8 worm cellular contexts compared by ENCODE assay signal in the genomic region with DNA sequence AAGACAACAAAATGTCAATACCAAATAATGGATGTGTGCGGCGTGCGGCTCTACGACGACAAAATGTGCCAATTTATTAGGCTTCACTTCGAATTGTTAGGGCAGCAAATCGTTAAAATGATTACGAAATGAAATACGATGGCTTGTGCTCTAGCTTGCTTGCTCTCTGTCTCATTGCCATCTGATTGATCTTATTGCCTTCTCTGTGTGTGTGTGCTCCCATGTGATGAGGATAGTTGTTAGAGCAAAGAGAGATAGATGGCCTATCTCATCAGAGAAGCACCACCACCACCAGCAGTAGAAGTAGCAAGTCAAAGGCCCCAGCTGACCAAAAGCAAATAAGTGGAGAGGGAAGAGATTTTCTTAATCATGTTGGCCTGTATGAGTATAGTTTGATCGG.
TF ChIP-seq lines count a peak whose summit lies in the region.

No protein-coding gene starts in this region.

TF ChIP-seq in whole organism, L1 larva, 84 proteins besides CTCF, POLR2A, EP300 and RAD21 (continues in another document):
- TF ChIP-seq lin-14 (GFP tag; optimal IDR thresholded peaks at IDR 0.05; lab: Kevin White, UChicago) (peak; percentile 58), skn-1 (tag; optimal IDR thresholded peaks at IDR 0.05; lab: Kevin White, UChicago) (peak; percentile 38), ceh-82 (tag; optimal IDR thresholded peaks at IDR 0.05; lab: Kevin White, UChicago) (peak in 1 of 3 experiments; percentile 9), snu-23 (GFP tag; optimal IDR thresholded peaks at IDR 0.05; lab: Kevin White, UChicago) (peak; percentile 19), blmp-1 (tag; optimal IDR thresholded peaks at IDR 0.05; lab: Kevin White, UChicago) (no peak), dsc-1 (tag; optimal IDR thresholded peaks at IDR 0.05; lab: Kevin White, UChicago) (peak; percentile 68), nhr-71 (tag; optimal IDR thresholded peaks at IDR 0.05; lab: Kevin White, UChicago) (peak; percentile 45), aha-1 (tag; optimal IDR thresholded peaks at IDR 0.05; lab: Kevin White, UChicago) (no peak), rnt-1 (tag; optimal IDR thresholded peaks at IDR 0.05; lab: Kevin White, UChicago) (peak; percentile 34), C04F5.9 (tag; optimal IDR thresholded peaks at IDR 0.05; lab: Kevin White, UChicago) (no peak), ces-1 (GFP tag; optimal IDR thresholded peaks at IDR 0.05; lab: Kevin White, UChicago) (no peak)

TF ChIP-seq in whole organism, L2 larva, 48 proteins besides CTCF, POLR2A, EP300 and RAD21:
- TF ChIP-seq nhr-129 (tag; optimal IDR thresholded peaks at IDR 0.05; lab: Kevin White, UChicago) (peak; percentile 76), ztf-11 (tag; optimal IDR thresholded peaks at IDR 0.05; lab: Kevin White, UChicago) (no peak), fos-1 (tag; optimal IDR thresholded peaks at IDR 0.05; lab: Kevin White, UChicago) (no peak), sem-4 (tag; optimal IDR thresholded peaks at IDR 0.05; lab: Kevin White, UChicago) (peak; percentile 1), C34F6.9 (tag; optimal IDR thresholded peaks at IDR 0.05; lab: Kevin White, UChicago) (peak; percentile 37), sma-9 (GFP tag; optimal IDR thresholded peaks at IDR 0.05; lab: Kevin White, UChicago) (peak; percentile 64), sma-9 (tag; optimal IDR thresholded peaks at IDR 0.05; lab: Kevin White, UChicago) (no peak), unc-39 (tag; optimal IDR thresholded peaks at IDR 0.05; lab: Kevin White, UChicago) (no peak)

TF ChIP-seq in whole organism, L3 larva, 47 proteins besides CTCF, POLR2A, EP300 and RAD21 (continues in another document):
- no peak for TF ChIP-seq skn-1 (tag; optimal IDR thresholded peaks at IDR 0.05; lab: Kevin White, UChicago)
- TF ChIP-seq eor-1 (tag; optimal IDR thresholded peaks at IDR 0.05; lab: Kevin White, UChicago): no peak
- no peak for TF ChIP-seq fkh-10 (GFP tag; optimal IDR thresholded peaks at IDR 0.05; lab: Kevin White, UChicago)
- TF ChIP-seq nhr-25 (tag; optimal IDR thresholded peaks at IDR 0.05; lab: Kevin White, UChicago): no peak
- no peak for TF ChIP-seq hmg-11 (tag; optimal IDR thresholded peaks at IDR 0.05; lab: Kevin White, UChicago)
- TF ChIP-seq unc-39 (tag; optimal IDR thresholded peaks at IDR 0.05; lab: Kevin White, UChicago): no peak
- no peak for TF ChIP-seq unc-62 (GFP tag; optimal IDR thresholded peaks at IDR 0.05; lab: Kevin White, UChicago)
- no peak for TF ChIP-seq ama-1 (optimal IDR thresholded peaks at IDR 0.05; lab: Kevin White, UChicago)
- TF ChIP-seq lin-39 (tag; optimal IDR thresholded peaks at IDR 0.05; lab: Kevin White, UChicago): peak; percentile 45
- no peak for TF ChIP-seq nhr-67 (tag; optimal IDR thresholded peaks at IDR 0.05; lab: Kevin White, UChicago)
- TF ChIP-seq nhr-23 (tag; optimal IDR thresholded peaks at IDR 0.05; lab: Kevin White, UChicago): no peak
- TF ChIP-seq ztf-11 (tag; optimal IDR thresholded peaks at IDR 0.05; lab: Kevin White, UChicago): no peak

TF ChIP-seq in whole organism, L4 larva, 104 proteins besides CTCF, POLR2A, EP300 and RAD21 (continues in another document):
- TF ChIP-seq hmg-1.1 (GFP tag; IDR thresholded peaks at IDR 0.05; lab: Robert Waterston, UW): 0 out of 2 replicates have a peak, but pooled peaks have one; percentile 17
- TF ChIP-seq ztf-11 (tag; optimal IDR thresholded peaks at IDR 0.05; lab: Kevin White, UChicago): no peak
- no peak for TF ChIP-seq nhr-25 (tag; optimal IDR thresholded peaks at IDR 0.05; lab: Kevin White, UChicago; ENCODE audit: borderline replicate concordance, insufficient read depth)
- no peak for TF ChIP-seq zag-1 (tag; optimal IDR thresholded peaks at IDR 0.05; lab: Kevin White, UChicago)
- no peak for TF ChIP-seq egl-43 (GFP tag; IDR thresholded peaks at IDR 0.05; lab: Robert Waterston, UW)
- no peak for TF ChIP-seq lin-15B (tag; optimal IDR thresholded peaks at IDR 0.05; lab: Kevin White, UChicago)
- TF ChIP-seq madf-9 (GFP tag; conservative IDR thresholded peaks at IDR 0.05; lab: Robert Waterston, UW): no peak
- TF ChIP-seq nhr-102 (tag; optimal IDR thresholded peaks at IDR 0.05; lab: Kevin White, UChicago): no peak
- peak in 1 of 2 experiments; percentile 5 for TF ChIP-seq lsy-2 (tag; optimal IDR thresholded peaks at IDR 0.05; lab: Kevin White, UChicago)
- no peak for TF ChIP-seq daf-19 (GFP tag; conservative IDR thresholded peaks at IDR 0.05; lab: Robert Waterston, UW)
- TF ChIP-seq spr-1 (tag; optimal IDR thresholded peaks at IDR 0.05; lab: Kevin White, UChicago): no peak

TF ChIP-seq in whole organism, early embryonic, 17 proteins besides CTCF, POLR2A, EP300 and RAD21:
- TF ChIP-seq tbx-37 (GFP tag; conservative IDR thresholded peaks at IDR 0.05; lab: Robert Waterston, UW): no peak
- TF ChIP-seq B0310.2 (tag; optimal IDR thresholded peaks at IDR 0.05; lab: Kevin White, UChicago): no peak
- TF ChIP-seq hmg-4 (GFP tag; optimal IDR thresholded peaks at IDR 0.05; lab: Kevin White, UChicago): peak; percentile 35
TF ChIP-seq in whole organism, early embryonic: peak in this region for 1.

TF ChIP-seq in whole organism, late embryonic, 69 proteins besides CTCF, POLR2A, EP300 and RAD21:
- TF ChIP-seq hlh-30 (tag; optimal IDR thresholded peaks at IDR 0.05; lab: Kevin White, UChicago; ENCODE audit: insufficient read depth): no peak
- TF ChIP-seq ref-2 (tag; optimal IDR thresholded peaks at IDR 0.05; lab: Kevin White, UChicago): peak; percentile 2
- TF ChIP-seq K09A11.1 (tag; optimal IDR thresholded peaks at IDR 0.05; lab: Kevin White, UChicago; ENCODE audit: insufficient read depth): no peak
- no peak for TF ChIP-seq F13H6.1 (tag; optimal IDR thresholded peaks at IDR 0.05; lab: Kevin White, UChicago)
- TF ChIP-seq unc-55 (GFP tag; optimal IDR thresholded peaks at IDR 0.05; lab: Kevin White, UChicago): peak; percentile 18
- TF ChIP-seq ceh-45 (GFP tag; IDR thresholded peaks at IDR 0.05; lab: Robert Waterston, UW): no peak
- no peak for TF ChIP-seq tbx-2 (tag; optimal IDR thresholded peaks at IDR 0.05; lab: Kevin White, UChicago)
- no peak for TF ChIP-seq nhr-11 (tag; optimal IDR thresholded peaks at IDR 0.05; lab: Kevin White, UChicago)
- TF ChIP-seq unc-42 (tag; optimal IDR thresholded peaks at IDR 0.05; lab: Kevin White, UChicago): peak; percentile 31
- TF ChIP-seq pax-1 (tag; optimal IDR thresholded peaks at IDR 0.05; lab: Kevin White, UChicago): no peak
- no peak for TF ChIP-seq nhr-232 (tag; optimal IDR thresholded peaks at IDR 0.05; lab: Kevin White, UChicago)
- TF ChIP-seq ceh-22 (tag; optimal IDR thresholded peaks at IDR 0.05; lab: Kevin White, UChicago): no peak
- TF ChIP-seq sdc-2 (tag; optimal IDR thresholded peaks at IDR 0.05; lab: Kevin White, UChicago): no peak
- peak; percentile 23 for TF ChIP-seq ceh-18 (tag; optimal IDR thresholded peaks at IDR 0.05; lab: Kevin White, UChicago)
TF ChIP-seq in whole organism, late embryonic: peak in this region for 4.

TF ChIP-seq in whole organism, mixed stage, embryonic, 35 proteins besides CTCF, POLR2A, EP300 and RAD21:
- TF ChIP-seq unc-62 (GFP tag; optimal IDR thresholded peaks at IDR 0.05; lab: Kevin White, UChicago) (peak; percentile 62), sem-2 (GFP tag; optimal IDR thresholded peaks at IDR 0.05; lab: Kevin White, UChicago) (no peak), drap-1 (GFP tag; optimal IDR thresholded peaks at IDR 0.05; lab: Kevin White, UChicago) (no peak), mab-5 (tag; optimal IDR thresholded peaks at IDR 0.05; lab: Kevin White, UChicago) (peak; percentile 42), ces-1 (GFP tag; optimal IDR thresholded peaks at IDR 0.05; lab: Kevin White, UChicago) (peak; percentile 59), unc-120 (tag; optimal IDR thresholded peaks at IDR 0.05; lab: Kevin White, UChicago; ENCODE audit: poor library complexity, severe bottlenecking) (peak; percentile 66)

TF ChIP-seq in whole organism, young adult, 124 proteins besides CTCF, POLR2A, EP300 and RAD21:
- TF ChIP-seq rec-8 (tag; optimal IDR thresholded peaks at IDR 0.05; lab: Kevin White, UChicago) (no peak), Y79H2A.3 (GFP tag; conservative IDR thresholded peaks at IDR 0.05; lab: Robert Waterston, UW) (no peak), cebp-1 (GFP tag; IDR thresholded peaks at IDR 0.05; lab: Robert Waterston, UW) (no peak), cebp-1 (tag; optimal IDR thresholded peaks at IDR 0.05; lab: Kevin White, UChicago) (peak; percentile 37), lin-26 (GFP tag; IDR thresholded peaks at IDR 0.05; lab: Robert Waterston, UW) (no peak), snpc-4 (GFP tag; optimal IDR thresholded peaks at IDR 0.05; lab: Kevin White, UChicago) (no peak), snpc-4 (tag; optimal IDR thresholded peaks at IDR 0.05; lab: Kevin White, UChicago) (peak in 1 of 4 experiments; percentile 38)
